Worm (Caenorhabditis elegans): Measurements from ENCODE around the gene dyrb-1.
A peak's percentile ranks its signal among the peaks of the same experiment; 100 is the strongest.

The dyrb-1 gene

DNA sequence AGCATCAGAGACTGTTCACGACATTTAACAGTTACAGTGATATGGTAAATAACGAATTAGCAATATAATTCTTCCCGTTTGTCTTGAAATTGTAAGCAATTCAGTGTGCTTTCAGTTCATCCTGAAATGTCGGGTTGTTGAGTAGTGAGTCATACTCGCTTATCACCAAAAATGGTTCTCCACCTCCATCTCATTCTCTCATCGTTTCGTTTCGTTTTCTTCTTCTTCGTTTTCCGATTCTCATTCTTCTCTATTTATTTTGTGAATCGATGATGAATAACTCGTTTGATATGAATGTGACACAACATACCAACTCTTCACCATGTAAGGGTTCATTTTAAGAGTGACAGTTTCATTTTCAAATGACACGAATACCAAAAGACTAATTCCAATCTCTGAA lies 9.5 kb upstream of the dyrb-1 start:
- TF ChIP-seq pag-3 (tag; optimal IDR thresholded peaks at IDR 0.05; ENCODE audit: borderline replicate concordance) (no peak), nhr-232 (tag; optimal IDR thresholded peaks at IDR 0.05) (no peak), fkh-10 (GFP tag; optimal IDR thresholded peaks at IDR 0.05) (no peak), sox-4 (tag; optimal IDR thresholded peaks at IDR 0.05) (no peak), hlh-30 (tag; optimal IDR thresholded peaks at IDR 0.05; ENCODE audit: insufficient read depth) (no peak), ceh-48 (tag; optimal IDR thresholded peaks at IDR 0.05) (no peak), fkh-6 (tag; optimal IDR thresholded peaks at IDR 0.05) (no peak), lin-11 (tag; optimal IDR thresholded peaks at IDR 0.05) (no peak), ceh-24 (tag; optimal IDR thresholded peaks at IDR 0.05) (no peak), rnt-1 (tag; optimal IDR thresholded peaks at IDR 0.05) (no peak)

ce11 chrII:9115644-9116043 lies 8.7 kb upstream of the dyrb-1 start:
- TF ChIP-seq sox-2 (GFP tag; IDR thresholded peaks at IDR 0.05): no peak
- no peak for TF ChIP-seq ceh-24 (tag; optimal IDR thresholded peaks at IDR 0.05)
- TF ChIP-seq sox-4 (tag; optimal IDR thresholded peaks at IDR 0.05): no peak
- TF ChIP-seq ama-1 (optimal IDR thresholded peaks at IDR 0.05): no peak
- TF ChIP-seq ahr-1 (tag; optimal IDR thresholded peaks at IDR 0.05): no peak
- no peak for TF ChIP-seq dve-1 (tag; optimal IDR thresholded peaks at IDR 0.05)
- no peak for TF ChIP-seq unc-42 (tag; optimal IDR thresholded peaks at IDR 0.05)

DNA sequence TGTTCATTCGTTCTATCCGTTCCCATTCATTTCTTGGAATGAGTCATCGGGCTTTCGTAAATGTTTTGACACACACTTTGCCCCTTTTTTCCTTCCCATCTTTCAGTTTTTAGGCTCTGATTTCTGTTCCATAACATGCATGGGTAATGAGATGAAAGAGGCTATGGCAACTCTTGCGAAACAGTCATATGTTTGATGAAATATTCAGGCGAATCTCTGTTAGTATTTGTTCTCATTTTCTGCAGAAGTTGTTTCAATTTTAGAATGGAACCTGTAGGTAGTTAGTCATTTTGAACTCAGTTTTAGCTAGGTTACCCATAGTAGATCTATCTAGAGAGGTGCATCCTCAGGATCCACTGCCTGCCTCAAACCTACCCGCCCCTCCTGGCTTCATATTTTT lies 8.0 kb upstream of the dyrb-1 start:
- TF ChIP-seq sox-2 (GFP tag; IDR thresholded peaks at IDR 0.05): no peak
- TF ChIP-seq hlh-15 (tag; optimal IDR thresholded peaks at IDR 0.05): no peak
- no peak for TF ChIP-seq pat-9 (tag; optimal IDR thresholded peaks at IDR 0.05)
- no peak for TF ChIP-seq T23F11.4 (GFP tag; optimal IDR thresholded peaks at IDR 0.05)
- TF ChIP-seq sox-4 (tag; optimal IDR thresholded peaks at IDR 0.05): no peak
- no peak for TF ChIP-seq lin-11 (tag; optimal IDR thresholded peaks at IDR 0.05)
- TF ChIP-seq ceh-45 (GFP tag; IDR thresholded peaks at IDR 0.05): no peak
- no peak for TF ChIP-seq pha-2 (tag; optimal IDR thresholded peaks at IDR 0.05)
- no peak for TF ChIP-seq zip-5 (tag; optimal IDR thresholded peaks at IDR 0.05)
- no peak for TF ChIP-seq K09A11.1 (tag; optimal IDR thresholded peaks at IDR 0.05; ENCODE audit: insufficient read depth)
- TF ChIP-seq syd-9 (tag; optimal IDR thresholded peaks at IDR 0.05): no peak
- no peak for TF ChIP-seq ttx-3 (tag; optimal IDR thresholded peaks at IDR 0.05)
- TF ChIP-seq nfya-1 (tag; optimal IDR thresholded peaks at IDR 0.05): no peak
- TF ChIP-seq ama-1 (optimal IDR thresholded peaks at IDR 0.05): no peak
- no peak for TF ChIP-seq ceh-48 (tag; optimal IDR thresholded peaks at IDR 0.05)

ce11 chrII:9113759-9114158 lies 6.8 kb upstream of the dyrb-1 start:
- TF ChIP-seq unc-3 (GFP tag; conservative IDR thresholded peaks at IDR 0.05) (no peak), unc-3 (tag; optimal IDR thresholded peaks at IDR 0.05) (no peak), hlh-30 (tag; optimal IDR thresholded peaks at IDR 0.05; ENCODE audit: insufficient read depth) (peak; percentile 49), gmeb-2 (tag; optimal IDR thresholded peaks at IDR 0.05) (no peak), ceh-24 (tag; optimal IDR thresholded peaks at IDR 0.05) (no peak), ceh-45 (GFP tag; IDR thresholded peaks at IDR 0.05) (no peak)

DNA sequence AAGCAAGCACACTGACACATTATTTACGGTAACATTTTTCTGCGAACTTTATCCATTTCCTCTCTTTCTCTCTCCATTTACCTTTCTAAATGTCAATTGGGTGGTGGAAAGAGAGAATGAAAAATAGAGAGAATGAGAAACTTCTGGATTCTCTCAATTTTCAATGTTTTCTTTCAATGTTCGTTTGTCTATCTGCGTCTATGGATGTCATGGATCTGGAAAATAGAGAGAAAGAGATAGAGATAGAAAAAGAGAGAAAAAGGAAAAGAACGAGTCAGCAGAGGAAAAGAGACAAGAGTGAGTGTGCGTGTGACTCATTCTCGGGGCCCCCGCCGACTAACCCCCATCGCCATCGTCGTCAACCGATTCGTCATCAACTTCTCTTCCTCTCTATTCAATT lies 5.9 kb upstream of the dyrb-1 start, which contains the start of gene jun-1:
Gene jun-1 (plus strand): TSS at position 307 of the 400 bp plus-strand sequence.
- TF ChIP-seq unc-42 (tag; optimal IDR thresholded peaks at IDR 0.05) (peak; percentile 57), ets-4 (tag; optimal IDR thresholded peaks at IDR 0.05) (peak; percentile 65), dve-1 (tag; optimal IDR thresholded peaks at IDR 0.05) (peak; percentile 72), ceh-18 (tag; optimal IDR thresholded peaks at IDR 0.05) (peak; percentile 80), unc-55 (GFP tag; optimal IDR thresholded peaks at IDR 0.05) (peak; percentile 64), pat-9 (tag; optimal IDR thresholded peaks at IDR 0.05) (no peak), nfya-1 (tag; optimal IDR thresholded peaks at IDR 0.05) (peak; percentile 75), nhr-11 (tag; optimal IDR thresholded peaks at IDR 0.05) (no peak), pros-1 (tag; optimal IDR thresholded peaks at IDR 0.05) (peak; percentile 44), pha-4 (tag; optimal IDR thresholded peaks at IDR 0.05) (no peak), ceh-31 (tag; optimal IDR thresholded peaks at IDR 0.05) (peak; percentile 71), fax-1 (tag; optimal IDR thresholded peaks at IDR 0.05) (no peak), K09A11.1 (tag; optimal IDR thresholded peaks at IDR 0.05; ENCODE audit: insufficient read depth) (peak; percentile 46), hlh-30 (tag; optimal IDR thresholded peaks at IDR 0.05; ENCODE audit: insufficient read depth) (peak; percentile 61), pha-2 (tag; optimal IDR thresholded peaks at IDR 0.05) (no peak), tbx-2 (tag; optimal IDR thresholded peaks at IDR 0.05) (peak; percentile 58), madf-2 (tag; optimal IDR thresholded peaks at IDR 0.05) (peak; percentile 18), ceh-34 (tag; optimal IDR thresholded peaks at IDR 0.05) (peak; percentile 19), rnt-1 (tag; optimal IDR thresholded peaks at IDR 0.05) (peak; percentile 55), ref-2 (tag; optimal IDR thresholded peaks at IDR 0.05) (peak; percentile 9)
